In the genomic region with DNA sequence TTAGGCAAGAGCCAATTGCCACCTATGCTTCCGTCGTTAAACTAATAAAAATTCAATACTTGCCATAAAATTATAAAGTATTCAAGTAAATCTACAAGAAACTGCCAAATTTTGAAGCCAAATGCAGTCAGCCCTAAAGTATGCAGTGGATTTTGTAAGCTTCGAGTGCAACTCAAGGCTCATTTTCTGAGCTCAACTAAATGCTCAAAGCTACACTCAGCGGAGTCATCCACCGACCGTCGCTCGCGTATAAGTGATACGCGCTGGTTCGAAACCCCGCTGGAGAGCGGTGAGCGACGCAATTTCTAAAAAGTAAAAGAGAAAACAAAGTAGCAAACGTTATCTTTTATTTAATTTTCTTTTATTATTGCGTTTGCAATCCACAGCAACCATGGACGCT, we compare ENCODE assay signal across 1 fruit fly cellular context.
TF ChIP-seq lines count a peak whose summit lies in the region.

No protein-coding gene starts in this region.

TF ChIP-seq in whole organism, embryonic, 481 proteins besides CTCF, POLR2A, EP300 and RAD21 (continued from another document):
- TF ChIP-seq CG18619 (GFP tag; optimal IDR thresholded peaks at IDR 0.05; lab: Kevin White, UChicago) (no peak), mirr (GFP tag; optimal IDR thresholded peaks at IDR 0.05; lab: Kevin White, UChicago) (no peak), Tbp (GFP tag; optimal IDR thresholded peaks at IDR 0.05; lab: Kevin White, UChicago) (no peak), grn (GFP tag; optimal IDR thresholded peaks at IDR 0.05; lab: Kevin White, UChicago) (no peak), z (GFP tag; IDR thresholded peaks at IDR 0.05; lab: Robert Waterston, UW) (peak; percentile 67; the same call in 1 of the 3 replicates), Hand (GFP tag; optimal IDR thresholded peaks at IDR 0.05; lab: Kevin White, UChicago) (no peak), CG8290 (GFP tag; optimal IDR thresholded peaks at IDR 0.05; lab: Kevin White, UChicago) (peak; percentile 59), CG8290 (tag; optimal IDR thresholded peaks at IDR 0.05; lab: Kevin White, UChicago) (peak in 1 of 2 experiments; percentile 65), Doc3 (GFP tag; IDR thresholded peaks at IDR 0.05; lab: Robert Waterston, UW; ENCODE audit: partially characterized antibody) (no peak), disco-r (GFP tag; optimal IDR thresholded peaks at IDR 0.05; lab: Kevin White, UChicago) (no peak), CG10274 (GFP tag; optimal IDR thresholded peaks at IDR 0.05; lab: Kevin White, UChicago) (no peak), CG7839 (tag; optimal IDR thresholded peaks at IDR 0.05; lab: Kevin White, UChicago) (no peak), CG10565 (GFP tag; optimal IDR thresholded peaks at IDR 0.05; lab: Kevin White, UChicago) (no peak), vvl (GFP tag; IDR thresholded peaks at IDR 0.05; lab: Robert Waterston, UW) (peak; percentile 41; the same call in 1 of the 2 replicates), CG11696 (GFP tag; IDR thresholded peaks at IDR 0.05; lab: Robert Waterston, UW) (no peak), trh (GFP tag; optimal IDR thresholded peaks at IDR 0.05; lab: Kevin White, UChicago) (no peak), nmo (GFP tag; optimal IDR thresholded peaks at IDR 0.05; lab: Kevin White, UChicago) (no peak), da (GFP tag; optimal IDR thresholded peaks at IDR 0.05; lab: Kevin White, UChicago) (no peak), CG7963 (GFP tag; IDR thresholded peaks at IDR 0.05; lab: Robert Waterston, UW; ENCODE audit: partially characterized antibody) (no peak), Gsc (GFP tag; IDR thresholded peaks at IDR 0.05; lab: Robert Waterston, UW) (no peak), ash1 (GFP tag; optimal IDR thresholded peaks at IDR 0.05; lab: Kevin White, UChicago) (no peak), CG7987 (GFP tag; optimal IDR thresholded peaks at IDR 0.05; lab: Kevin White, UChicago) (no peak), zen (tag; optimal IDR thresholded peaks at IDR 0.05; lab: Kevin White, UChicago) (peak; percentile 5), Adf1 (GFP tag; IDR thresholded peaks at IDR 0.05; lab: Robert Waterston, UW) (peak; percentile 34; the same call in 1 of the 2 replicates), Scr (GFP tag; IDR thresholded peaks at IDR 0.05; lab: Robert Waterston, UW; ENCODE audit: partially characterized antibody) (peak; percentile 20; the same call in 1 of the 2 replicates), CoRest (tag; optimal IDR thresholded peaks at IDR 0.05; lab: Kevin White, UChicago) (peak; percentile 16), Hsf (GFP tag; optimal IDR thresholded peaks at IDR 0.05; lab: Kevin White, UChicago) (no peak), zf30C (GFP tag; optimal IDR thresholded peaks at IDR 0.05; lab: Kevin White, UChicago) (no peak), gt (GFP tag; IDR thresholded peaks at IDR 0.05; lab: Robert Waterston, UW) (no peak), croc (GFP tag; conservative IDR thresholded peaks at IDR 0.05; lab: Robert Waterston, UW) (no peak), CG11247 (GFP tag; IDR thresholded peaks at IDR 0.05; lab: Robert Waterston, UW) (no peak), wek (GFP tag; optimal IDR thresholded peaks at IDR 0.05; lab: Kevin White, UChicago) (no peak), chm (GFP tag; IDR thresholded peaks at IDR 0.05; lab: Robert Waterston, UW) (no peak), sens (GFP tag; lab: Kevin White, UChicago) (peak; percentile 58), Antp (GFP tag; optimal IDR thresholded peaks at IDR 0.05; lab: Kevin White, UChicago) (no peak), Med (GFP tag; lab: Kevin White, UChicago) (peak; percentile 65), CG1603 (tag; optimal IDR thresholded peaks at IDR 0.05; lab: Kevin White, UChicago) (peak; percentile 5), CG30020 (tag; optimal IDR thresholded peaks at IDR 0.05; lab: Kevin White, UChicago) (no peak), CG32532 (GFP tag; IDR thresholded peaks at IDR 0.05; lab: Robert Waterston, UW) (no peak; the same call in 1 of the 2 replicates), CG4424 (GFP tag; optimal IDR thresholded peaks at IDR 0.05; lab: Kevin White, UChicago) (no peak), CG12219 (GFP tag; optimal IDR thresholded peaks at IDR 0.05; lab: Kevin White, UChicago) (no peak), B-H2 (GFP tag; optimal IDR thresholded peaks at IDR 0.05; lab: Kevin White, UChicago) (peak; percentile 22), vfl (GFP tag; optimal IDR thresholded peaks at IDR 0.05; lab: Kevin White, UChicago) (no peak), CG12104 (GFP tag; optimal IDR thresholded peaks at IDR 0.05; lab: Kevin White, UChicago) (no peak), lbe (GFP tag; optimal IDR thresholded peaks at IDR 0.05; lab: Kevin White, UChicago) (no peak), HLH3B (GFP tag; IDR thresholded peaks at IDR 0.05; lab: Robert Waterston, UW) (no peak), CG10366 (GFP tag; IDR thresholded peaks at IDR 0.05; lab: Robert Waterston, UW) (no peak), CG6689 (GFP tag; IDR thresholded peaks at IDR 0.05; lab: Robert Waterston, UW) (no peak), trem (tag; optimal IDR thresholded peaks at IDR 0.05; lab: Kevin White, UChicago) (peak; percentile 28), pfk (GFP tag; optimal IDR thresholded peaks at IDR 0.05; lab: Kevin White, UChicago) (no peak), CG9727 (GFP tag; optimal IDR thresholded peaks at IDR 0.05; lab: Kevin White, UChicago) (no peak), Bgb (GFP tag; IDR thresholded peaks at IDR 0.05; lab: Robert Waterston, UW; ENCODE audit: partially characterized antibody) (peak; percentile 36; the same call in 1 of the 2 replicates), CG6791 (GFP tag; IDR thresholded peaks at IDR 0.05; lab: Robert Waterston, UW; ENCODE audit: partially characterized antibody) (peak; percentile 56; the same call in 2 of the 3 replicates), pho (GFP tag; optimal IDR thresholded peaks at IDR 0.05; lab: Kevin White, UChicago) (no peak), CG34224 (GFP tag; IDR thresholded peaks at IDR 0.05; lab: Robert Waterston, UW; ENCODE audit: partially characterized antibody) (no peak), Fer3 (tag; optimal IDR thresholded peaks at IDR 0.05; lab: Kevin White, UChicago) (no peak), ac (GFP tag; optimal IDR thresholded peaks at IDR 0.05; lab: Kevin White, UChicago) (no peak), luna (GFP tag; optimal IDR thresholded peaks at IDR 0.05; lab: Kevin White, UChicago) (no peak), chinmo (GFP tag; IDR thresholded peaks at IDR 0.05; lab: Robert Waterston, UW; ENCODE audit: partially characterized antibody) (peak; percentile 71; the same call in 2 of the 4 replicates), CG1647 (GFP tag; optimal IDR thresholded peaks at IDR 0.05; lab: Kevin White, UChicago) (no peak), gsb-n (tag; optimal IDR thresholded peaks at IDR 0.05; lab: Kevin White, UChicago) (no peak), Hr51 (GFP tag; optimal IDR thresholded peaks at IDR 0.05; lab: Kevin White, UChicago) (no peak), lov (optimal IDR thresholded peaks at IDR 0.05; lab: Kevin White, UChicago) (no peak), lov (GFP tag; IDR thresholded peaks at IDR 0.05; lab: Robert Waterston, UW) (no peak), CG15073 (GFP tag; optimal IDR thresholded peaks at IDR 0.05; lab: Kevin White, UChicago) (no peak), CG11723 (GFP tag; optimal IDR thresholded peaks at IDR 0.05; lab: Kevin White, UChicago) (no peak), rib (GFP tag; IDR thresholded peaks at IDR 0.05; lab: Robert Waterston, UW) (no peak), sob (GFP tag; IDR thresholded peaks at IDR 0.05; lab: Robert Waterston, UW) (no peak), CG11456 (GFP tag; IDR thresholded peaks at IDR 0.05; lab: Robert Waterston, UW) (no peak)
